Worm (Caenorhabditis elegans): ENCODE results near the gene F49E8.6.

DNA sequence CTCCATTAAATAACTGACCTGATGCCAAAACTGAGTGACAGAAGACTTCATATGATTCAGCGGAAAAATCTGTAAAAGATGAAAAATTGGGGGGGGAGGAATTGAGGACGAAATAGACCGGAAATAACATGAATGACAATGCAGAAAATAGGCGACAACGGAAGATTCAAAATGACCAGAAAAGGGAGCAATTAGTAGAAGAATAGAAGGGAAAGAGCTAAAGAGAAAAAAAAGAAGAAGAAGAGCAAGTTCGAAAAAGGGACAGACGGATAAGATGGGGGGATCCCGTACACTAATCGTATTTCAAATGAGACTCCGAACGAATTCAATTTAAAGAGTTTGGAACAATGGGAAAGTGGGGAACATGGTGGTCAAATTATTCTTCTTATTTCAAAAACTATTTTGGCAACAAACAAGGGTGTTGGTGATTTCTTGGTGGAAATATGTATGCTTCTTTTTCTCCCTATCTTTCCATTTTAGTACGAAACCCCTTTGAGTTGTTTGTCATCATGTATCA, 11.9 kb downstream of the F49E8.6 start, which contains the start of gene R05G6.10:
- no peak for TF ChIP-seq nhr-25 (tag; optimal IDR thresholded peaks at IDR 0.05)
- no peak for TF ChIP-seq skn-1 (tag; optimal IDR thresholded peaks at IDR 0.05)
- TF ChIP-seq unc-39 (tag; optimal IDR thresholded peaks at IDR 0.05) = no peak
- no peak for TF ChIP-seq unc-55 (GFP tag; optimal IDR thresholded peaks at IDR 0.05)
- no peak for TF ChIP-seq ztf-1 (GFP tag; conservative IDR thresholded peaks at IDR 0.05)
- TF ChIP-seq nhr-11 (tag; optimal IDR thresholded peaks at IDR 0.05) = no peak
- TF ChIP-seq ama-1 (optimal IDR thresholded peaks at IDR 0.05) = no peak
- TF ChIP-seq ZK546.5 (tag; optimal IDR thresholded peaks at IDR 0.05) = no peak
- TF ChIP-seq nhr-77 (tag; optimal IDR thresholded peaks at IDR 0.05) = no peak
- TF ChIP-seq egl-27 (tag; optimal IDR thresholded peaks at IDR 0.05) = no peak
- TF ChIP-seq nhr-237 (tag; optimal IDR thresholded peaks at IDR 0.05) = no peak

All from whole organism, L2 larva.